Worm (Caenorhabditis elegans): ENCODE results near the gene fbxa-13.

The fbxa-13 gene

ce11 chrIII:1705799-1706198, at the start of gene fbxa-13, which contains the start of gene Y22D7AR.2:
fbxa-13 (minus strand) TSS chrIII:1705899.
Y22D7AR.2 (plus strand) TSS chrIII:1705946.
- TF ChIP-seq madf-9 (GFP tag; conservative IDR thresholded peaks at IDR 0.05): no peak
- no peak for TF ChIP-seq vab-7 (GFP tag; IDR thresholded peaks at IDR 0.05)
- TF ChIP-seq pqm-1 (tag; optimal IDR thresholded peaks at IDR 0.05): peak; percentile 6
- no peak for TF ChIP-seq nhr-11 (tag; optimal IDR thresholded peaks at IDR 0.05)
- no peak for TF ChIP-seq lin-1 (GFP tag; IDR thresholded peaks at IDR 0.05)
- TF ChIP-seq dmd-8 (GFP tag; IDR thresholded peaks at IDR 0.05): no peak
- no peak for TF ChIP-seq hif-1 (tag; optimal IDR thresholded peaks at IDR 0.05)
- no peak for TF ChIP-seq zfp-2 (tag; optimal IDR thresholded peaks at IDR 0.05)

- TF ChIP-seq mes-2 (tag; optimal IDR thresholded peaks at IDR 0.05; ENCODE audit: poor library complexity, severe bottlenecking): no peak
- no peak for TF ChIP-seq nhr-28 (tag; optimal IDR thresholded peaks at IDR 0.05)
- TF ChIP-seq nhr-41 (GFP tag; IDR thresholded peaks at IDR 0.05): no peak
- TF ChIP-seq aly-2 (tag; optimal IDR thresholded peaks at IDR 0.05): no peak
- TF ChIP-seq ceh-20 (GFP tag; IDR thresholded peaks at IDR 0.05): no peak
- TF ChIP-seq lim-7 (GFP tag; IDR thresholded peaks at IDR 0.05): no peak
- no peak for TF ChIP-seq vab-7 (GFP tag; IDR thresholded peaks at IDR 0.05)
- TF ChIP-seq snpc-1.2 (GFP tag; IDR thresholded peaks at IDR 0.05): no peak
- no peak for TF ChIP-seq ama-1 (optimal IDR thresholded peaks at IDR 0.05)
- no peak for TF ChIP-seq hif-1 (tag; optimal IDR thresholded peaks at IDR 0.05)
- TF ChIP-seq aha-1 (tag): no peak
- no peak for TF ChIP-seq lir-3 (tag; optimal IDR thresholded peaks at IDR 0.05)
- no peak for TF ChIP-seq nhr-11 (tag; optimal IDR thresholded peaks at IDR 0.05)
- no peak for TF ChIP-seq F37D6.2 (tag; optimal IDR thresholded peaks at IDR 0.05)
- TF ChIP-seq zag-1 (tag; optimal IDR thresholded peaks at IDR 0.05): no peak
- TF ChIP-seq nhr-48 (tag; optimal IDR thresholded peaks at IDR 0.05): no peak
- TF ChIP-seq nhr-6 (tag; optimal IDR thresholded peaks at IDR 0.05): no peak
- no peak for TF ChIP-seq daf-19 (GFP tag; conservative IDR thresholded peaks at IDR 0.05)
- TF ChIP-seq dmd-6 (GFP tag; IDR thresholded peaks at IDR 0.05): no peak
- no peak for TF ChIP-seq fos-1 (tag; optimal IDR thresholded peaks at IDR 0.05)
Measured at ce11 chrIII:1754842-1755241, 49.1 kb upstream of the fbxa-13 start, which contains the start of gene Y46E12A.3. Y46E12A.3 (minus strand) TSS chrIII:1754942.

- TF ChIP-seq mxl-3 (GFP tag; optimal IDR thresholded peaks at IDR 0.05): no peak
- TF ChIP-seq arid-1 (GFP tag; conservative IDR thresholded peaks at IDR 0.05): no peak
- peak; percentile 86 for TF ChIP-seq ces-1 (GFP tag; optimal IDR thresholded peaks at IDR 0.05)
- no peak for TF ChIP-seq nhr-28 (tag; optimal IDR thresholded peaks at IDR 0.05)
- TF ChIP-seq rbr-2 (tag; optimal IDR thresholded peaks at IDR 0.05): no peak
- no peak for TF ChIP-seq pqm-1 (tag; optimal IDR thresholded peaks at IDR 0.05)
- no peak for TF ChIP-seq zfp-2 (tag; optimal IDR thresholded peaks at IDR 0.05)
- no peak for TF ChIP-seq zfp-3 (GFP tag; conservative IDR thresholded peaks at IDR 0.05)
- TF ChIP-seq F44E2.7 (GFP tag; IDR thresholded peaks at IDR 0.05): no peak
- no peak for TF ChIP-seq D1046.2 (GFP tag; IDR thresholded peaks at IDR 0.05)
- no peak for TF ChIP-seq nhr-76 (tag; optimal IDR thresholded peaks at IDR 0.05)
- no peak for TF ChIP-seq nhr-42 (GFP tag; IDR thresholded peaks at IDR 0.05)
- TF ChIP-seq ctbp-1 (GFP tag; IDR thresholded peaks at IDR 0.05): 0 out of 2 replicates have a peak, but pooled peaks have one; percentile 24
- no peak for TF ChIP-seq ZK546.5 (tag; optimal IDR thresholded peaks at IDR 0.05)
- TF ChIP-seq cey-2 (tag; optimal IDR thresholded peaks at IDR 0.05; ENCODE audit: borderline replicate concordance, insufficient read depth): no peak
- TF ChIP-seq nhr-10 (tag; optimal IDR thresholded peaks at IDR 0.05): no peak
- no peak for TF ChIP-seq ceh-82 (tag; optimal IDR thresholded peaks at IDR 0.05)
- no peak for TF ChIP-seq dmd-6 (GFP tag; IDR thresholded peaks at IDR 0.05)
- no peak for TF ChIP-seq set-16 (GFP tag; IDR thresholded peaks at IDR 0.05)
- TF ChIP-seq hif-1 (tag; optimal IDR thresholded peaks at IDR 0.05): no peak
- peak; percentile 34 for TF ChIP-seq hlh-30 (tag; optimal IDR thresholded peaks at IDR 0.05; ENCODE audit: insufficient read depth)
- TF ChIP-seq mxl-2 (GFP tag; conservative IDR thresholded peaks at IDR 0.05): no peak
- TF ChIP-seq aha-1 (tag): peak; percentile 5
- TF ChIP-seq ceh-62 (tag; optimal IDR thresholded peaks at IDR 0.05): no peak
- no peak for TF ChIP-seq vab-7 (GFP tag; IDR thresholded peaks at IDR 0.05)
- no peak for TF ChIP-seq lin-15B (tag; optimal IDR thresholded peaks at IDR 0.05)
- TF ChIP-seq attf-4 (tag; optimal IDR thresholded peaks at IDR 0.05): no peak
- peak in 1 of 2 experiments; percentile 7 for TF ChIP-seq lsy-2 (tag; optimal IDR thresholded peaks at IDR 0.05)
- TF ChIP-seq spr-1 (tag; optimal IDR thresholded peaks at IDR 0.05): no peak
- no peak for TF ChIP-seq daf-8 (GFP tag; IDR thresholded peaks at IDR 0.05)
Measured at ce11 chrIII:1745450-1746127, 39.9 kb upstream of the fbxa-13 start.

All from whole organism, L4 larva.